Worm (Caenorhabditis elegans) whole organism, L3 larva: ENCODE measurements around the gene F23D12.7.

Experiments used
- R02D3.7 ChIP-seq: fragments of 150-350 bp; optimal IDR thresholded peaks from 2 replicates; lab custom pipeline; 2014; ENCODE audit warnings: missing biosample characterization, missing genetic modification characterization
- ZK546.5 ChIP-seq: sonication (generic microtip); optimal IDR thresholded peaks from 2 replicates; lab custom pipeline; 2017; ENCODE audit warnings: missing biosample characterization, missing genetic modification characterization
- aly-2 ChIP-seq: fragments of 150-350 bp; optimal IDR thresholded peaks from 2 replicates; lab custom pipeline; 2014; ENCODE audit warnings: missing biosample characterization, missing genetic modification characterization
- ama-1 ChIP-seq: fragments of 150-350 bp; optimal IDR thresholded peaks from 2 replicates; lab custom pipeline; 2018
- ceh-16 ChIP-seq: sonication (generic microtip); optimal IDR thresholded peaks from 2 replicates; lab custom pipeline; 2017; ENCODE audit warnings: missing biosample characterization, missing genetic modification characterization
- ceh-28 ChIP-seq: fragments of 150-350 bp; optimal IDR thresholded peaks from 2 replicates; lab custom pipeline; 2014; ENCODE audit warnings: missing biosample characterization, missing genetic modification reagents, missing genetic modification characterization
- ceh-82 ChIP-seq: fragments of 150-350 bp; optimal IDR thresholded peaks from 2 replicates; lab custom pipeline; 2014; ENCODE audit warnings: missing biosample characterization, missing genetic modification characterization
- ceh-9 ChIP-seq: sonication (generic microtip); optimal IDR thresholded peaks from 2 replicates; lab custom pipeline; 2018; ENCODE audit warnings: missing biosample characterization, missing genetic modification characterization
- daf-12 ChIP-seq: fragments of 150-350 bp; optimal IDR thresholded peaks from 2 replicates; lab custom pipeline; 2014; ENCODE audit warnings: missing biosample characterization, missing genetic modification reagents, missing genetic modification characterization
- egl-27 ChIP-seq: sonication (generic microtip); optimal IDR thresholded peaks from 4 replicates; lab custom pipeline; 2017; ENCODE audit warnings: missing biosample characterization, missing genetic modification reagents, missing genetic modification characterization
- egl-5 ChIP-seq: fragments of 150-350 bp; optimal IDR thresholded peaks from 2 replicates; lab custom pipeline; 2017; ENCODE audit warnings: missing biosample characterization, missing genetic modification reagents, missing genetic modification characterization, inconsistent platforms
- elt-1 ChIP-seq: fragments of 150-350 bp; optimal IDR thresholded peaks from 2 replicates; lab custom pipeline; 2014; ENCODE audit warnings: missing biosample characterization, missing genetic modification characterization
- elt-2 ChIP-seq: sonication (generic microtip); optimal IDR thresholded peaks from 2 replicates; lab custom pipeline; 2016; ENCODE audit warnings: missing genetic modification reagents, mild to moderate bottlenecking, missing genetic modification characterization, missing compliant biosample characterization
- elt-3 ChIP-seq, 3 experiments: fragments of 150-350 bp in 1 of 3; sonication (generic microtip) in 2 of 3; optimal IDR thresholded peaks; 2 replicates in 2 of 3; 4 replicates in 1 of 3; lab custom pipeline; 2014 to 2017; ENCODE audit warnings: missing biosample characterization in 3 of 3, missing genetic modification characterization in 3 of 3
- eor-1 ChIP-seq, 2 experiments: fragments of 150-350 bp; optimal IDR thresholded peaks; 2 replicates each; lab custom pipeline; 2014 to 2018; ENCODE audit warnings: missing biosample characterization in 2 of 2, missing genetic modification characterization in 2 of 2
- fkh-10 ChIP-seq: sonication (generic microtip); optimal IDR thresholded peaks from 2 replicates; lab custom pipeline; 2017; ENCODE audit warnings: missing biosample characterization, missing genetic modification reagents, missing genetic modification characterization
- fkh-2 ChIP-seq: fragments of 150-350 bp; optimal IDR thresholded peaks from 2 replicates; lab custom pipeline; 2014; ENCODE audit warnings: missing biosample characterization, missing genetic modification reagents, missing genetic modification characterization
- fos-1 ChIP-seq: fragments of 150-350 bp; optimal IDR thresholded peaks from 2 replicates; lab custom pipeline; 2014; ENCODE audit warnings: missing biosample characterization, missing genetic modification characterization
- hmg-11 ChIP-seq: sonication (generic microtip); optimal IDR thresholded peaks from 2 replicates; lab custom pipeline; 2016; ENCODE audit warnings: missing genetic modification characterization, missing compliant biosample characterization
- jun-1 ChIP-seq: fragments of 150-350 bp; optimal IDR thresholded peaks from 2 replicates; lab custom pipeline; 2014; ENCODE audit warnings: missing biosample characterization, missing genetic modification reagents, missing genetic modification characterization
- lin-15B ChIP-seq: fragments of 150-350 bp; optimal IDR thresholded peaks from 2 replicates; lab custom pipeline; 2014; ENCODE audit warnings: missing biosample characterization, missing genetic modification characterization
- lin-39 ChIP-seq: fragments of 150-350 bp; optimal IDR thresholded peaks from 2 replicates; lab custom pipeline; 2018; ENCODE audit warnings: missing biosample characterization, missing genetic modification reagents, missing genetic modification characterization
- lsy-12 ChIP-seq: sonication (generic microtip); optimal IDR thresholded peaks from 2 replicates; lab custom pipeline; 2016; ENCODE audit warnings: mild to moderate bottlenecking, missing genetic modification characterization, missing compliant biosample characterization
- mml-1 ChIP-seq: fragments of 150-350 bp; sonication (generic microtip); optimal IDR thresholded peaks from 3 replicates; lab custom pipeline; 2014; ENCODE audit warnings: missing biosample characterization, missing genetic modification characterization
- nfya-1 ChIP-seq: sonication (generic microtip); optimal IDR thresholded peaks from 2 replicates; lab custom pipeline; 2017; ENCODE audit warnings: missing genetic modification characterization, mild to moderate bottlenecking, missing compliant biosample characterization, antibody characterized with exemption, moderate library complexity; ENCODE audit not compliant: insufficient read depth
- nhr-12 ChIP-seq: fragments of 150-350 bp; optimal IDR thresholded peaks from 2 replicates; lab custom pipeline; 2014; ENCODE audit warnings: missing biosample characterization, missing genetic modification characterization
- nhr-23 ChIP-seq: fragments of 150-350 bp; optimal IDR thresholded peaks from 2 replicates; lab custom pipeline; 2014; ENCODE audit warnings: missing biosample characterization, missing genetic modification reagents, missing genetic modification characterization
- nhr-237 ChIP-seq: fragments of 150-350 bp; optimal IDR thresholded peaks from 2 replicates; lab custom pipeline; 2014; ENCODE audit warnings: missing biosample characterization, missing genetic modification characterization
- nhr-25 ChIP-seq: sonication (generic microtip); optimal IDR thresholded peaks from 2 replicates; lab custom pipeline; 2017; ENCODE audit warnings: missing biosample characterization, missing genetic modification characterization
- nhr-28 ChIP-seq: fragments of 150-350 bp; optimal IDR thresholded peaks from 2 replicates; lab custom pipeline; 2014; ENCODE audit warnings: missing biosample characterization, missing genetic modification characterization
- nhr-43 ChIP-seq: sonication (generic microtip); optimal IDR thresholded peaks from 2 replicates; lab custom pipeline; 2016; ENCODE audit warnings: mild to moderate bottlenecking, missing genetic modification characterization, missing compliant biosample characterization; ENCODE audit not compliant: poor library complexity, severe bottlenecking
- nhr-67 ChIP-seq: fragments of 150-350 bp; optimal IDR thresholded peaks from 2 replicates; lab custom pipeline; 2014; ENCODE audit warnings: missing biosample characterization, missing genetic modification characterization
- nhr-77 ChIP-seq: fragments of 150-350 bp; optimal IDR thresholded peaks from 2 replicates; lab custom pipeline; 2014; ENCODE audit warnings: missing biosample characterization, missing genetic modification characterization
- pha-4 ChIP-seq: fragments of 150-350 bp; optimal IDR thresholded peaks from 2 replicates; lab custom pipeline; 2014; ENCODE audit warnings: missing biosample characterization, missing genetic modification reagents, missing genetic modification characterization
- pqm-1 ChIP-seq: fragments of 150-350 bp; optimal IDR thresholded peaks from 2 replicates; lab custom pipeline; 2017; ENCODE audit warnings: missing biosample characterization, missing genetic modification characterization, inconsistent platforms
- skn-1 ChIP-seq: fragments of 150-350 bp; optimal IDR thresholded peaks from 2 replicates; lab custom pipeline; 2014; ENCODE audit warnings: missing biosample characterization, missing genetic modification characterization
- snpc-4 ChIP-seq: fragments of 150-350 bp; optimal IDR thresholded peaks from 2 replicates; lab custom pipeline; 2014; ENCODE audit warnings: missing biosample characterization, missing genetic modification characterization
- tbx-2 ChIP-seq: sonication (generic microtip); optimal IDR thresholded peaks from 2 replicates; lab custom pipeline; 2016; ENCODE audit warnings: mild to moderate bottlenecking, missing genetic modification characterization, missing compliant biosample characterization
- unc-39 ChIP-seq: sonication (generic microtip); optimal IDR thresholded peaks from 4 replicates; lab custom pipeline; 2017; ENCODE audit warnings: missing biosample characterization, missing genetic modification characterization
- unc-62 ChIP-seq: fragments of 150-350 bp; sonication (generic microtip); optimal IDR thresholded peaks from 4 replicates; lab custom pipeline; 2014; ENCODE audit warnings: missing biosample characterization, missing genetic modification reagents, missing genetic modification characterization
- zag-1 ChIP-seq: fragments of 150-350 bp; optimal IDR thresholded peaks from 2 replicates; lab custom pipeline; 2014; ENCODE audit warnings: missing biosample characterization, missing genetic modification characterization
- ztf-11 ChIP-seq: fragments of 150-350 bp; optimal IDR thresholded peaks from 2 replicates; lab custom pipeline; 2014; ENCODE audit warnings: missing biosample characterization, missing genetic modification characterization
- ztf-4 ChIP-seq: fragments of 150-350 bp; optimal IDR thresholded peaks from 2 replicates; lab custom pipeline; 2014; ENCODE audit warnings: missing biosample characterization, missing genetic modification characterization

The F23D12.7 gene

ce11 chrX:14453735-14454134 lies at the start of gene F23D12.7:
TSS of gene F23D12.7 (minus strand) at chrX:14453835.
- TF ChIP-seq ceh-28 (tag; lab: Kevin White, UChicago) (no peak), fkh-2 (no peak), pqm-1 (tag; lab: Kevin White, UChicago) (no peak), ceh-16 (tag; lab: Kevin White, UChicago) (no peak), nhr-12 (tag; lab: Kevin White, UChicago) (no peak), mml-1 (no peak), ztf-11 (tag; lab: Kevin White, UChicago) (no peak), nhr-67 (tag; lab: Kevin White, UChicago) (no peak), lin-15B (tag; lab: Kevin White, UChicago) (no peak), ztf-4 (tag; lab: Kevin White, UChicago) (no peak), nhr-77 (tag; lab: Kevin White, UChicago) (no peak), lin-39 (tag; lab: Kevin White, UChicago) (no peak), ceh-9 (tag; lab: Kevin White, UChicago) (no peak), snpc-4 (tag; lab: Kevin White, UChicago) (no peak), nhr-43 (tag; lab: Kevin White, UChicago) (no peak), fos-1 (no peak), fkh-10 (GFP tag; lab: Kevin White, UChicago) (no peak), tbx-2 (no peak), pha-4 (no peak)

ce11 chrX:14503282-14503681 lies 49.6 kb upstream of the F23D12.7 start:
- TF ChIP-seq daf-12 (tag; lab: Kevin White, UChicago), result no peak
- peak; percentile 42 for TF ChIP-seq elt-1 (tag; lab: Kevin White, UChicago)
- peak; percentile 69 for TF ChIP-seq nhr-23 (tag; lab: Kevin White, UChicago)
- TF ChIP-seq egl-27 (tag; lab: Kevin White, UChicago), result no peak
- no peak for TF ChIP-seq R02D3.7
- no peak for TF ChIP-seq nhr-237 (tag; lab: Kevin White, UChicago)
- TF ChIP-seq nhr-43 (tag; lab: Kevin White, UChicago), result peak; percentile 17
- peak; percentile 74 for TF ChIP-seq nhr-25 (tag; lab: Kevin White, UChicago)
- peak; percentile 23 for TF ChIP-seq lin-39 (tag; lab: Kevin White, UChicago)
- no peak for TF ChIP-seq zag-1 (tag; lab: Kevin White, UChicago)
- TF ChIP-seq mml-1, result no peak
- no peak for TF ChIP-seq unc-39 (tag; lab: Kevin White, UChicago)

- TF ChIP-seq nhr-43 (tag; lab: Kevin White, UChicago) (peak; percentile 82), tbx-2 (no peak), skn-1 (tag; lab: Kevin White, UChicago) (no peak), nhr-77 (tag; lab: Kevin White, UChicago) (no peak), snpc-4 (tag; lab: Kevin White, UChicago) (no peak), hmg-11 (tag; lab: Kevin White, UChicago) (no peak), nhr-25 (tag; lab: Kevin White, UChicago) (peak; percentile 69), pha-4 (peak; percentile 61), lin-39 (tag; lab: Kevin White, UChicago) (no peak), ceh-9 (tag; lab: Kevin White, UChicago) (no peak), elt-1 (tag; lab: Kevin White, UChicago) (peak; percentile 19), ztf-4 (tag; lab: Kevin White, UChicago) (no peak), nhr-28 (no peak), ZK546.5 (no peak), nhr-67 (tag; lab: Kevin White, UChicago) (no peak), elt-2 (peak; percentile 97), egl-5 (tag; lab: Kevin White, UChicago) (no peak), mml-1 (no peak), ceh-28 (tag; lab: Kevin White, UChicago) (no peak), ceh-16 (tag; lab: Kevin White, UChicago) (no peak), aly-2 (tag; lab: Kevin White, UChicago) (no peak), zag-1 (tag; lab: Kevin White, UChicago) (no peak), nfya-1 (tag; lab: Kevin White, UChicago) (peak; percentile 9), pqm-1 (tag; lab: Kevin White, UChicago) (peak; percentile 83), ztf-11 (tag; lab: Kevin White, UChicago) (no peak), nhr-237 (tag; lab: Kevin White, UChicago) (no peak), ceh-82 (tag; lab: Kevin White, UChicago) (no peak), eor-1 (tag; optimal IDR thresholded peaks at IDR 0.05; lab: Kevin White, UChicago) (no peak), nhr-23 (tag; lab: Kevin White, UChicago) (peak; percentile 13), nhr-12 (tag; lab: Kevin White, UChicago) (no peak), fkh-10 (GFP tag; lab: Kevin White, UChicago) (no peak), lsy-12 (tag; lab: Kevin White, UChicago) (no peak), jun-1 (tag; lab: Kevin White, UChicago) (peak; percentile 87), elt-3 (tag; optimal IDR thresholded peaks at IDR 0.05; lab: Kevin White, UChicago) (no peak), fkh-2 (no peak), unc-62 (GFP tag; lab: Kevin White, UChicago) (peak; percentile 45), ama-1 (lab: Kevin White, UChicago) (no peak)
These were observed 48.5 kb upstream of the F23D12.7 start for ce11 chrX:14502116-14502587.
